Fruit fly (Drosophila melanogaster) whole organism, pupa: Measurements from ENCODE around the gene CG12817.

Experiments
- CG10348 ChIP-seq: fragments of 200-800 bp; sonication (Bioruptor generic); IDR thresholded peaks from 2 replicates; pipeline ENCODE4 v1.3.6; 2022; ENCODE audit warnings: missing biosample characterization, missing genetic modification characterization
- CG13204 ChIP-seq: fragments of 200-800 bp; sonication (Bioruptor generic); optimal IDR thresholded peaks from 2 replicates; lab custom pipeline; 2018; ENCODE audit warnings: missing biosample characterization, mild to moderate bottlenecking, missing genetic modification characterization, moderate library complexity
- CG15710 ChIP-seq: fragments of 200-800 bp; sonication (Bioruptor generic); optimal IDR thresholded peaks from 2 replicates; lab custom pipeline; 2018; ENCODE audit warnings: missing biosample characterization, mild to moderate bottlenecking, missing genetic modification characterization, moderate library complexity
- CG32121 ChIP-seq: fragments of 200-800 bp; sonication (Bioruptor generic); IDR thresholded peaks from 2 replicates; pipeline ENCODE4 v1.3.6; 2022; ENCODE audit warnings: missing biosample characterization, missing genetic modification characterization
- CG34367 ChIP-seq: fragments of 200-800 bp; sonication (Bioruptor generic); optimal IDR thresholded peaks from 2 replicates; lab custom pipeline; 2018; ENCODE audit warnings: missing biosample characterization, mild to moderate bottlenecking, missing genetic modification characterization
- CG4496 ChIP-seq: fragments of 200-800 bp; sonication (Bioruptor generic); IDR thresholded peaks from 3 replicates; pipeline ENCODE4 v1.3.6; 2022; ENCODE audit warnings: missing biosample characterization, missing genetic modification characterization
- CG8159 ChIP-seq: fragments of 200-800 bp; sonication (Bioruptor generic); optimal IDR thresholded peaks from 3 replicates; lab custom pipeline; 2018; ENCODE audit warnings: missing biosample characterization, mild to moderate bottlenecking, missing genetic modification characterization, moderate library complexity
- CG9948 ChIP-seq: fragments of 200-800 bp; sonication (Bioruptor generic); optimal IDR thresholded peaks from 2 replicates; lab custom pipeline; 2018; ENCODE audit warnings: missing biosample characterization, mild to moderate bottlenecking, missing genetic modification characterization, moderate library complexity
- D1 ChIP-seq: fragments of 200-800 bp; sonication (Bioruptor generic); optimal IDR thresholded peaks from 2 replicates; lab custom pipeline; 2018; ENCODE audit warnings: missing biosample characterization, mild to moderate bottlenecking, missing genetic modification characterization, moderate library complexity
- Ets98B ChIP-seq: fragments of 200-800 bp; sonication (Bioruptor generic); IDR thresholded peaks from 2 replicates; pipeline ENCODE4 v1.3.6; 2022; ENCODE audit warnings: missing biosample characterization, missing genetic modification characterization
- Pif1A ChIP-seq: fragments of 200-800 bp; sonication (Bioruptor generic); optimal IDR thresholded peaks from 3 replicates; lab custom pipeline; 2016; ENCODE audit warnings: missing biosample characterization, missing genetic modification characterization
- Pif1B ChIP-seq: fragments of 200-800 bp; sonication (Bioruptor generic); optimal IDR thresholded peaks from 3 replicates; lab custom pipeline; 2016; ENCODE audit warnings: missing biosample characterization, missing genetic modification characterization
- Snoo ChIP-seq: fragments of 200-800 bp; sonication (Bioruptor generic); optimal IDR thresholded peaks from 3 replicates; lab custom pipeline; 2017; ENCODE audit warnings: missing biosample characterization, mild to moderate bottlenecking, missing genetic modification characterization, inconsistent platforms
- fd96Ca ChIP-seq: fragments of 200-800 bp; sonication (Bioruptor generic); IDR thresholded peaks from 3 replicates; pipeline ENCODE4 v1.3.6; 2022; ENCODE audit warnings: missing biosample characterization, missing genetic modification characterization

DNA sequence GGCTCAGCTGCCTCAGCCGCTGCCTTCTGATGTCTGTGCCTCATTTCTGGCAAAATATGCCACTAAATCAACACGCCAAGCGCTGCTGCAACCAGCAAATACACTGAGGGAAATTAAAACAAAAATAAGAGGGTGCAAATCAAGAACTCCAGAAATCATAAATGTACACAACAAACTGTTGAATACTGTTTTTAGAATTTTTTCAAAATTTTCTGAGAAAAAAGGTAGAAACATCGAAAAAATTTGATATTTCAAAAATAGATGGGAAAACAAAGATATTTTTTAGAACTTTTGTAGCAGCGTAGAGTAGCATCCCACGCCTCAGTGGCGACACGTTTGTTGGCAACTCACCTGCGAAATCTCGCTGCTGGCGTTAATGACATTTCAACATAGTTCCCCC is 48.2 kb upstream of the CG12817 start:
- TF ChIP-seq CG13204 (no peak), fd96Ca (GFP tag; lab: Robert Waterston, UW) (peak; percentile 58; the same call in 1 of the 3 replicates), CG15710 (tag; lab: Kevin White, UChicago) (no peak), Ets98B (GFP tag; lab: Robert Waterston, UW) (peak; percentile 46; the same call in 1 of the 2 replicates), Snoo (tag; lab: Kevin White, UChicago) (no peak), CG9948 (no peak), CG4496 (GFP tag; lab: Robert Waterston, UW) (peak; percentile 63; the same call in 1 of the 3 replicates), Pif1B (GFP tag; lab: Kevin White, UChicago) (no peak), CG10348 (GFP tag; lab: Robert Waterston, UW) (no peak), CG8159 (tag; lab: Kevin White, UChicago) (no peak), D1 (tag; lab: Kevin White, UChicago) (no peak), CG34367 (tag; lab: Kevin White, UChicago) (no peak), CG32121 (GFP tag; lab: Robert Waterston, UW) (peak; percentile 74), Pif1A (no peak)
